Worm (Caenorhabditis elegans) whole organism, midembryonic: Measurements from ENCODE around the gene mtl-1.

Experiments
- T22C8.4 ChIP-seq: fragments of 200-800 bp; sonication (Bioruptor generic); IDR thresholded peaks from 2 replicates; pipeline ENCODE4 v1.3.6; 2022; ENCODE audit warnings: missing genetic modification characterization, missing compliant biosample characterization
- cog-1 ChIP-seq: sonication (generic microtip); optimal IDR thresholded peaks from 2 replicates; lab custom pipeline; 2016; ENCODE audit warnings: missing genetic modification characterization, missing compliant biosample characterization
- flt-1 ChIP-seq: fragments of 200-800 bp; sonication (Bioruptor generic); IDR thresholded peaks from 2 replicates; pipeline ENCODE4 v1.3.6; 2022; ENCODE audit warnings: missing genetic modification characterization, missing compliant biosample characterization
- klf-2 ChIP-seq: fragments of 200-800 bp; sonication (Bioruptor generic); conservative IDR thresholded peaks from 2 replicates; pipeline ENCODE4 v1.3.6; 2022; ENCODE audit warnings: missing genetic modification reagents, missing genetic modification characterization, missing compliant biosample characterization
- med-1 ChIP-seq: sonication (generic microtip); optimal IDR thresholded peaks from 2 replicates; lab custom pipeline; 2017; ENCODE audit warnings: missing genetic modification characterization, mild to moderate bottlenecking, missing compliant biosample characterization, antibody characterized with exemption, missing genetic modification reagents; ENCODE audit not compliant: insufficient read depth
- ref-1 ChIP-seq: fragments of 200-800 bp; sonication (Bioruptor generic); conservative IDR thresholded peaks from 2 replicates; pipeline ENCODE4 v1.3.6; 2022; ENCODE audit warnings: missing genetic modification reagents, missing genetic modification characterization, missing compliant biosample characterization
- tab-1 ChIP-seq: fragments of 200-800 bp; sonication (Bioruptor generic); IDR thresholded peaks from 2 replicates; pipeline ENCODE4 v1.3.6; 2022; ENCODE audit warnings: missing genetic modification characterization, missing compliant biosample characterization
- ztf-23 ChIP-seq: fragments of 200-800 bp; sonication (Bioruptor generic); IDR thresholded peaks from 2 replicates; pipeline ENCODE4 v1.3.6; 2022; ENCODE audit warnings: missing genetic modification reagents, missing genetic modification characterization, missing compliant biosample characterization
- ztf-29 ChIP-seq: fragments of 200-800 bp; sonication (Bioruptor generic); IDR thresholded peaks from 2 replicates; pipeline ENCODE4 v1.3.6; 2022; ENCODE audit warnings: missing genetic modification reagents, missing genetic modification characterization, missing compliant biosample characterization

DNA sequence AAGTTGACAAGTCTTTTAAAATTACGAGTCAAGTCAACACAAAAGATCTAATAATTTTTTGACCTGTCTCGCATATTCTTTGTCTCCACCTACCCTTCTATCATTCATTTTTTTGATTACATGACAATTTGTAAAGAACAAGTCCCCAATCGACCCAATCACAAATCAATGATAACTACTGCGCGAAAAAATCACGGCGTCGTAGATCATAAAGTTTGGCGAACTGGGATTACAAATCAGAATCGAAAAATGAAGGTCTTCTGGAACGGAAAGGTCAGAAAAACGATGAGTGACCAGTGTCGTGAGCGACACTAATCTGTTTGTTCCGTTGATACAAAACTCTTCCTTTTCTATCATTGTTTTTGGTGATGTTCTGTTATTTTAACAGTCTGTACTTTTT is 1.6 kb downstream of the mtl-1 start:
- no peak for TF ChIP-seq flt-1 (GFP tag; lab: Robert Waterston, UW)
- TF ChIP-seq T22C8.4: no peak
- no peak for TF ChIP-seq cog-1 (tag; lab: Kevin White, UChicago)
- TF ChIP-seq klf-2: no peak
- TF ChIP-seq med-1 (GFP tag; lab: Kevin White, UChicago): no peak
- no peak for TF ChIP-seq ztf-23
- no peak for TF ChIP-seq tab-1 (GFP tag; lab: Robert Waterston, UW)
- TF ChIP-seq ztf-29: no peak
- no peak for TF ChIP-seq ref-1 (GFP tag; lab: Robert Waterston, UW)
